Fruit fly (Drosophila melanogaster): ENCODE measurements around the gene Pgd.

Pgd gene

dm6 chrX:2137587-2138341 is 7.2 kb upstream of the Pgd start (continued):
- TF ChIP-seq dac (GFP tag; optimal IDR thresholded peaks at IDR 0.05) (peak; percentile 94), eg (GFP tag; IDR thresholded peaks at IDR 0.05) (peak; percentile 98), CG6854 (GFP tag; optimal IDR thresholded peaks at IDR 0.05) (peak; percentile 97), Sox102F (GFP tag; optimal IDR thresholded peaks at IDR 0.05) (peak; percentile 97), svp (GFP tag) (peak; percentile 97), Ets96B (tag; optimal IDR thresholded peaks at IDR 0.05) (peak; percentile 99), OdsH (GFP tag; optimal IDR thresholded peaks at IDR 0.05) (peak; percentile 99), Met (GFP tag; optimal IDR thresholded peaks at IDR 0.05) (peak; percentile 98), topi (GFP tag; optimal IDR thresholded peaks at IDR 0.05) (peak; percentile 99), cyc (GFP tag; optimal IDR thresholded peaks at IDR 0.05) (peak; percentile 94), Hr38 (GFP tag; optimal IDR thresholded peaks at IDR 0.05) (peak; percentile 44), net (GFP tag; optimal IDR thresholded peaks at IDR 0.05) (peak; percentile 97), salr (GFP tag; optimal IDR thresholded peaks at IDR 0.05) (peak; percentile 94 to 96), CG9139 (GFP tag; optimal IDR thresholded peaks at IDR 0.05) (peak; percentile 97), CG3919 (GFP tag; optimal IDR thresholded peaks at IDR 0.05) (peak; percentile 98), CG8319 (GFP tag; optimal IDR thresholded peaks at IDR 0.05) (peak; percentile 97), CG8632 (GFP tag; optimal IDR thresholded peaks at IDR 0.05) (peak; percentile 99), Hr4 (GFP tag; optimal IDR thresholded peaks at IDR 0.05) (peak; percentile 97), CG8119 (GFP tag; IDR thresholded peaks at IDR 0.05) (peak; percentile 99), spab (GFP tag; optimal IDR thresholded peaks at IDR 0.05) (peak; percentile 97), CG3032 (tag; optimal IDR thresholded peaks at IDR 0.05) (peak; percentile 99), Ets21C (GFP tag; optimal IDR thresholded peaks at IDR 0.05) (peak; percentile 96), Sox15 (GFP tag; optimal IDR thresholded peaks at IDR 0.05) (peak; percentile 98), CG32006 (GFP tag; optimal IDR thresholded peaks at IDR 0.05) (peak; percentile 97), CG11902 (GFP tag; optimal IDR thresholded peaks at IDR 0.05) (peak; percentile 97), fd59A (GFP tag; optimal IDR thresholded peaks at IDR 0.05) (peak; percentile 99), dsx (GFP tag; optimal IDR thresholded peaks at IDR 0.05; ENCODE audit: poor library complexity, severe bottlenecking) (peak; percentile 97), CG10669 (GFP tag; optimal IDR thresholded peaks at IDR 0.05) (peak; percentile 99)

- TF ChIP-seq dsx (GFP tag; optimal IDR thresholded peaks at IDR 0.05; ENCODE audit: poor library complexity, severe bottlenecking) = no peak
- no peak for TF ChIP-seq Sox15 (GFP tag; optimal IDR thresholded peaks at IDR 0.05)
- TF ChIP-seq net (GFP tag; optimal IDR thresholded peaks at IDR 0.05) = no peak
- no peak for TF ChIP-seq salr (GFP tag; optimal IDR thresholded peaks at IDR 0.05)
These were observed 6.8 kb upstream of the Pgd start, which contains the start of gene ph-p for dm6 chrX:2138342-2138416. TSS of gene ph-p (minus strand) at chrX:2138371.

DNA sequence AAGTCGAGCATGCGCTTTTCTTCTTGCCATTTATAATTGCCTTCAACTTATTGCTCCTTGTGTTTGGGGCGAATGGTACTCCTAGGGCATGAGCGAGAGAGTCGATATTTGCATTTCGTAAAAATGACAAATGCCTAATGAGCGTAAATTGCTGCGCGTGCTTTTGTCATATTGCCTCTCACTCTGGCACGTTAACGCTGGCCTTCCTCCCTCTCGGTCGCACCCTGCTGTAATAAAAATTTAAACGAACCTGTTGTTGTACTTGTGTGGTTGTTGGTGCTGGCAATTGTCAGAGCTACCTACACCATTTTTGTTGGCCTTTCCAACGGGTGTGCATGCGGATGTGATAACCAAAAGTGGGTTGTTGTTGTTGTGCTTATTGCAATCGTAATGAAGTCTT is 6.5 kb upstream of the Pgd start:
- TF ChIP-seq Eip78C (GFP tag) (peak; percentile 18), fkh (GFP tag; optimal IDR thresholded peaks at IDR 0.05) (peak; percentile 4), CG31627 (GFP tag; optimal IDR thresholded peaks at IDR 0.05) (no peak), CG34406 (GFP tag; optimal IDR thresholded peaks at IDR 0.05) (no peak)

DNA sequence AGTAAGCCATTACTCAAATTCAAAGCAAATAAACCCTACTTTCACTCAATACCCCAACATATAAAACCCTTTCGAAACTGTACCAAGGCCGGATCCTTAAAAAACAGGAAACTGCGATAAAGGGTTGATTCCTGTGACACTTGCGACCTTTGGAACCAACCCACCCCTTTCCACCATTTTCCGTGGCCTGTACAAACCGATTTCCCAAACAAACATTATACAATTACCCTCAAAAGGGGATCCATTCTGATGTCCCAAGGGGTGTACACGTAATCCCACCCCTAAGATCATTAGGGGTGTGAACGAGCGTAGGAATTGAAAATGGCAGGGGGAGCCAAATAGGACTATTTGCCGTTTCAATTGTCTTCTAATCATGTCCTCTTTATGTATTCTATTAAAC is 5.3 kb upstream of the Pgd start:
- TF ChIP-seq Hr4 (GFP tag; optimal IDR thresholded peaks at IDR 0.05) (no peak), CG34406 (GFP tag; optimal IDR thresholded peaks at IDR 0.05) (no peak), Ets96B (tag; optimal IDR thresholded peaks at IDR 0.05) (no peak), CG11762 (GFP tag; optimal IDR thresholded peaks at IDR 0.05; ENCODE audit: insufficient read depth) (no peak), CG6808 (GFP tag; optimal IDR thresholded peaks at IDR 0.05) (no peak), Sox14 (GFP tag; optimal IDR thresholded peaks at IDR 0.05) (no peak), CG9139 (GFP tag; optimal IDR thresholded peaks at IDR 0.05) (no peak), eg (GFP tag; IDR thresholded peaks at IDR 0.05) (no peak), dac (GFP tag; optimal IDR thresholded peaks at IDR 0.05) (no peak), CG10669 (GFP tag; optimal IDR thresholded peaks at IDR 0.05) (no peak), lz (GFP tag; optimal IDR thresholded peaks at IDR 0.05) (no peak), Met (GFP tag; optimal IDR thresholded peaks at IDR 0.05) (no peak), spab (GFP tag; optimal IDR thresholded peaks at IDR 0.05) (no peak), CG3919 (GFP tag; optimal IDR thresholded peaks at IDR 0.05) (no peak), Gug (GFP tag; IDR thresholded peaks at IDR 0.05) (no peak), Sox15 (GFP tag; optimal IDR thresholded peaks at IDR 0.05) (no peak), fd59A (GFP tag; optimal IDR thresholded peaks at IDR 0.05) (no peak), Blimp-1 (GFP tag; optimal IDR thresholded peaks at IDR 0.05) (no peak), CG1621 (tag; optimal IDR thresholded peaks at IDR 0.05) (no peak)
